Worm (Caenorhabditis elegans) whole organism, mixed stage, embryonic: ENCODE data around the gene gei-1.

Experiments
- M03D4.4 ChIP-seq: sonication (generic microtip); optimal IDR thresholded peaks from 2 replicates; lab custom pipeline; 2017; ENCODE audit warnings: mild to moderate bottlenecking, missing genetic modification characterization, missing compliant biosample characterization
- bed-3 ChIP-seq: fragments of 200-800 bp; sonication (Bioruptor generic); optimal IDR thresholded peaks from 3 replicates; lab custom pipeline; 2018; ENCODE audit warnings: mild to moderate bottlenecking, missing genetic modification characterization, moderate library complexity, missing compliant biosample characterization
- ceh-39 ChIP-seq: fragments of 150-350 bp; optimal IDR thresholded peaks from 2 replicates; lab custom pipeline; 2014; ENCODE audit warnings: missing biosample characterization, missing genetic modification characterization
- ceh-43 ChIP-seq: fragments of 200-800 bp; sonication (Bioruptor generic); optimal IDR thresholded peaks from 2 replicates; lab custom pipeline; 2018; ENCODE audit warnings: mild to moderate bottlenecking, missing genetic modification characterization, moderate library complexity, missing compliant biosample characterization
- ceh-83 ChIP-seq: fragments of 200-800 bp; sonication (Bioruptor generic); optimal IDR thresholded peaks from 2 replicates; lab custom pipeline; 2018; ENCODE audit warnings: mild to moderate bottlenecking, missing genetic modification characterization, missing compliant biosample characterization
- ces-1 ChIP-seq: fragments of 150-350 bp; optimal IDR thresholded peaks from 2 replicates; lab custom pipeline; 2014; ENCODE audit warnings: missing biosample characterization, missing genetic modification reagents, missing genetic modification characterization
- cnd-1 ChIP-seq: fragments of 200-800 bp; sonication (Bioruptor generic); optimal IDR thresholded peaks from 2 replicates; lab custom pipeline; 2018; ENCODE audit warnings: mild to moderate bottlenecking, missing genetic modification characterization, missing compliant biosample characterization
- drap-1 ChIP-seq: fragments of 200-800 bp; sonication (Bioruptor generic); optimal IDR thresholded peaks from 3 replicates; lab custom pipeline; 2018; ENCODE audit warnings: mild to moderate bottlenecking, missing genetic modification characterization, missing compliant biosample characterization
- elt-1 ChIP-seq: sonication (generic microtip); optimal IDR thresholded peaks from 2 replicates; lab custom pipeline; 2017; ENCODE audit warnings: missing genetic modification characterization, mild to moderate bottlenecking, missing compliant biosample characterization, antibody characterized with exemption, moderate library complexity, borderline replicate concordance; ENCODE audit not compliant: insufficient read depth
- elt-3 ChIP-seq: fragments of 150-350 bp; optimal IDR thresholded peaks from 2 replicates; lab custom pipeline; 2014; ENCODE audit warnings: missing biosample characterization, missing genetic modification characterization
- ham-2 ChIP-seq: fragments of 200-800 bp; sonication (Bioruptor generic); optimal IDR thresholded peaks from 2 replicates; lab custom pipeline; 2018; ENCODE audit warnings: mild to moderate bottlenecking, missing genetic modification characterization, missing compliant biosample characterization
- hlh-1 ChIP-seq: fragments of 150-350 bp; optimal IDR thresholded peaks from 2 replicates; lab custom pipeline; 2014; ENCODE audit warnings: missing biosample characterization, missing genetic modification reagents, missing genetic modification characterization
- lin-13 ChIP-seq: fragments of 150-350 bp; optimal IDR thresholded peaks from 2 replicates; lab custom pipeline; 2014; ENCODE audit warnings: missing biosample characterization, missing genetic modification characterization
- lin-32 ChIP-seq: fragments of 200-800 bp; sonication (Bioruptor generic); optimal IDR thresholded peaks from 2 replicates; lab custom pipeline; 2018; ENCODE audit warnings: mild to moderate bottlenecking, missing genetic modification characterization, missing compliant biosample characterization
- lsy-2 ChIP-seq: fragments of 150-350 bp; optimal IDR thresholded peaks from 2 replicates; lab custom pipeline; 2014; ENCODE audit warnings: missing biosample characterization, missing genetic modification characterization
- mab-5 ChIP-seq: fragments of 150-350 bp; optimal IDR thresholded peaks from 2 replicates; lab custom pipeline; 2014; ENCODE audit warnings: missing biosample characterization, missing genetic modification characterization
- mep-1 ChIP-seq: fragments of 150-350 bp; optimal IDR thresholded peaks from 2 replicates; lab custom pipeline; 2017; ENCODE audit warnings: missing biosample characterization, missing genetic modification reagents, missing genetic modification characterization, inconsistent platforms
- mls-2 ChIP-seq: sonication (generic microtip); optimal IDR thresholded peaks from 2 replicates; lab custom pipeline; 2016; ENCODE audit warnings: mild to moderate bottlenecking, missing genetic modification characterization, moderate library complexity, missing compliant biosample characterization
- nhr-12 ChIP-seq: fragments of 150-350 bp; optimal IDR thresholded peaks from 2 replicates; lab custom pipeline; 2014; ENCODE audit warnings: missing biosample characterization, missing genetic modification characterization
- nhr-2 ChIP-seq: fragments of 150-350 bp; optimal IDR thresholded peaks from 2 replicates; lab custom pipeline; 2014; ENCODE audit warnings: missing biosample characterization, missing genetic modification characterization
- nhr-237 ChIP-seq: fragments of 150-350 bp; optimal IDR thresholded peaks from 2 replicates; lab custom pipeline; 2014; ENCODE audit warnings: missing biosample characterization, missing genetic modification characterization
- nhr-28 ChIP-seq: fragments of 150-350 bp; optimal IDR thresholded peaks from 2 replicates; lab custom pipeline; 2014; ENCODE audit warnings: missing biosample characterization, missing genetic modification characterization
- pha-4 ChIP-seq: fragments of 150-350 bp; optimal IDR thresholded peaks from 2 replicates; lab custom pipeline; 2018; ENCODE audit warnings: missing biosample characterization, missing genetic modification reagents, missing genetic modification characterization
- sem-2 ChIP-seq: fragments of 200-800 bp; sonication (Bioruptor generic); optimal IDR thresholded peaks from 2 replicates; lab custom pipeline; 2018; ENCODE audit warnings: mild to moderate bottlenecking, missing genetic modification characterization, missing compliant biosample characterization
- snpc-4 ChIP-seq: fragments of 150-350 bp; optimal IDR thresholded peaks from 2 replicates; lab custom pipeline; 2014; ENCODE audit warnings: missing biosample characterization, missing genetic modification characterization
- sptf-1 ChIP-seq: sonication (generic microtip); optimal IDR thresholded peaks from 2 replicates; lab custom pipeline; 2017; ENCODE audit warnings: mild to moderate bottlenecking, missing genetic modification characterization, moderate library complexity, missing compliant biosample characterization
- tbx-8 ChIP-seq: fragments of 200-800 bp; sonication (Bioruptor generic); optimal IDR thresholded peaks from 2 replicates; lab custom pipeline; 2018; ENCODE audit warnings: mild to moderate bottlenecking, missing genetic modification characterization, moderate library complexity, missing compliant biosample characterization
- unc-120 ChIP-seq: sonication (generic microtip); optimal IDR thresholded peaks from 2 replicates; lab custom pipeline; 2017; ENCODE audit warnings: missing genetic modification characterization, missing compliant biosample characterization; ENCODE audit not compliant: poor library complexity, severe bottlenecking
- unc-39 ChIP-seq: fragments of 150-350 bp; optimal IDR thresholded peaks from 2 replicates; lab custom pipeline; 2014; ENCODE audit warnings: missing biosample characterization, missing genetic modification characterization
- unc-62 ChIP-seq: fragments of 150-350 bp; optimal IDR thresholded peaks from 2 replicates; lab custom pipeline; 2014; ENCODE audit warnings: missing biosample characterization, missing genetic modification reagents, missing genetic modification characterization
- ztf-11 ChIP-seq: fragments of 150-350 bp; optimal IDR thresholded peaks from 2 replicates; lab custom pipeline; 2014; ENCODE audit warnings: missing biosample characterization, missing genetic modification characterization

The gei-1 gene

DNA sequence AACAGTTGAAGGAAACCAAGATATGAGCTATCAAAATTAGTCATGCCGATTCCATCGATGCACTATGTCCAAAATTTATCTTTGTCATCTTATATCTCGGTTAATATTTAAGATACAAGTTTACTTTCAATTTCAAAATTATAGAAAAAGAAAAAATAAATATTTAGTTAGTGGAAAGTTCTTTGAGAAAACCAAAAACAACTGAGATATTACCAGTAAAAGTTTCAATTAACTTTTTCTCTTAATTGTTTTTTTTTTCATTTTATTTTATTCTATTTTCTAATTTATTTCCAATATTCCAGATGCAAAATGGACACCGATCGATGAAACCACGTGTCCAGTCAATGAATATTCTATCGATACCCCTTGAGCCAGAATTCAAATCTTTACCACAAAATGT is at the start of gene gei-1:
Gene gei-1, plus strand, starts transcription at position 301 of the 400 bp plus-strand sequence.
- TF ChIP-seq ceh-43: no peak
- no peak for TF ChIP-seq sem-2 (GFP tag; lab: Kevin White, UChicago)
- no peak for TF ChIP-seq mab-5 (tag; lab: Kevin White, UChicago)
- no peak for TF ChIP-seq mls-2
- no peak for TF ChIP-seq mep-1 (tag; lab: Kevin White, UChicago)
- TF ChIP-seq elt-1 (tag; lab: Kevin White, UChicago): no peak
- no peak for TF ChIP-seq ztf-11
- no peak for TF ChIP-seq sptf-1 (tag; lab: Kevin White, UChicago)

DNA sequence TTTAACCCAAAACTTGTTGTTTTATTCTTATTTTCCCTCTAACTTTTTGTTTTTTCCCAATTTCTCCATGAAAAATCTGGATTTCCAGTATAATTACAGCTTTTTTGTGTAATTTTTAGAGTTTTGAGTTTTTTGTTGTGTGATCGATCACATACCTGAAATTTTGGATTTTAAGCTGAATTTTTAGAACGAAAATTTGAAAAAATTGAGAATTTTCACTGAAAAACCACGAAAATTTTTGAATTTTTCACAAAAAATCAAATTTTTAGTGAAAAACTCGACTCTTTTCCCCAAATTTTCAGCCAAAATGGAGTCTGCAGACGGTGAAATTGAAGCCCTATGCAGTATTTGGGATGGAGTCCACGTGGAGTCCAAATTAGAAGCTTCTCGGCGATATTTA is 47.5 kb upstream of the gei-1 start, which contains the start of gene Y53G8AR.5:
Gene Y53G8AR.5, plus strand, starts transcription at position 301 of the 400 bp plus-strand sequence.
- TF ChIP-seq bed-3 (no peak), drap-1 (GFP tag; lab: Kevin White, UChicago) (no peak), nhr-28 (tag; lab: Kevin White, UChicago) (no peak), M03D4.4 (tag; lab: Kevin White, UChicago) (no peak), ceh-83 (GFP tag; lab: Kevin White, UChicago) (no peak), unc-62 (GFP tag; lab: Kevin White, UChicago) (no peak), ztf-11 (no peak), mls-2 (no peak), unc-39 (tag; lab: Kevin White, UChicago) (no peak), mab-5 (tag; lab: Kevin White, UChicago) (no peak), lin-13 (tag; lab: Kevin White, UChicago) (no peak), hlh-1 (tag; lab: Kevin White, UChicago) (no peak), nhr-12 (tag; lab: Kevin White, UChicago) (no peak), nhr-237 (tag; lab: Kevin White, UChicago) (no peak), ham-2 (no peak), cnd-1 (tag; lab: Kevin White, UChicago) (no peak), sem-2 (GFP tag; lab: Kevin White, UChicago) (no peak), elt-1 (tag; lab: Kevin White, UChicago) (no peak), sptf-1 (tag; lab: Kevin White, UChicago) (no peak)

DNA sequence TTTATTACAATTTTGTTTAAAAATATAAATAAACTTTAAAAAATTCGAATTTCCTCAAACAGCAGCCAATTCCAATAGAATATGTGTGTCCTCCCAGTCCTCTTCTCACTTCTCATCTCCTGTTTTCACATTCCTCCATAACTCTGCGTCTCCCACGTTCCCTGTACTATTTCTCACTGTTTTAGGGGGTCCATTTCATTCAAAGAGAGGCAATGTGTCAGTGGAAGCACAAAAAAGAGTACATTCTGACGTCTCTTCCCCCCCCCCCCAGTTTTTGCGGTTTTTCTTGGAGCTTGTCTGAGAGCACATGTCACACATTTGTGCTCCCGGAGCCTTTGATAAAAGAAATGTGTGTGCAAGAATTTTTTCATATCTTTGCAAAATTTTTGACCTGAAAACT is 40.1 kb upstream of the gei-1 start:
- TF ChIP-seq unc-120 (tag; lab: Kevin White, UChicago) (peak; percentile 56), mep-1 (tag; lab: Kevin White, UChicago) (no peak), tbx-8 (GFP tag; lab: Kevin White, UChicago) (peak; percentile 22), ham-2 (no peak), ceh-43 (no peak), sptf-1 (tag; lab: Kevin White, UChicago) (no peak), unc-62 (GFP tag; lab: Kevin White, UChicago) (peak; percentile 45)

DNA sequence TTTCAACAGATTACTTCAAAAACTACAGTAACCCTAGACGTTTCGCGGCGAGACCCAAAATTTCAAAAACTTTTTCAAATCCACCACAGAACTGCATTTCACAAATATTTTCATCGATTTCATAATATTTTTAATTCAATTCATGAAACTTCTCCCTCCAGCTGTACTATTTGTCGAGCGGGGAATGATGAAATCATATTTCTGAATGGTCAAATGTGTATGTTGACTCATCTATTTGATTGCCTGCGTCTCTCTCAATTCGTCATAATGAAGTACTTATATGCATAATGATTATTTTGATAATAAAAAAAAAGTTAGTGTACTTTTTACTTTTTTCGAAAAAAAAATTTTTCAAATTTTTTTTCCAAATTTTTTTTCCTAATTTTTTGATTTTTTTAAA is 38.4 kb upstream of the gei-1 start:
- TF ChIP-seq sptf-1 (tag; lab: Kevin White, UChicago): no peak
- TF ChIP-seq lsy-2 (tag; lab: Kevin White, UChicago): no peak
- TF ChIP-seq unc-120 (tag; lab: Kevin White, UChicago): no peak
- TF ChIP-seq snpc-4 (tag; lab: Kevin White, UChicago): no peak
- TF ChIP-seq ceh-43: no peak
- no peak for TF ChIP-seq nhr-28 (tag; lab: Kevin White, UChicago)
- no peak for TF ChIP-seq tbx-8 (GFP tag; lab: Kevin White, UChicago)
- no peak for TF ChIP-seq mep-1 (tag; lab: Kevin White, UChicago)
- no peak for TF ChIP-seq unc-62 (GFP tag; lab: Kevin White, UChicago)
- TF ChIP-seq ces-1 (GFP tag; lab: Kevin White, UChicago): no peak
- no peak for TF ChIP-seq lin-32 (GFP tag; lab: Kevin White, UChicago)
- TF ChIP-seq elt-1 (tag; lab: Kevin White, UChicago): no peak
- TF ChIP-seq elt-3: no peak
- TF ChIP-seq ceh-39 (tag; lab: Kevin White, UChicago): no peak
- TF ChIP-seq sem-2 (GFP tag; lab: Kevin White, UChicago): no peak

DNA sequence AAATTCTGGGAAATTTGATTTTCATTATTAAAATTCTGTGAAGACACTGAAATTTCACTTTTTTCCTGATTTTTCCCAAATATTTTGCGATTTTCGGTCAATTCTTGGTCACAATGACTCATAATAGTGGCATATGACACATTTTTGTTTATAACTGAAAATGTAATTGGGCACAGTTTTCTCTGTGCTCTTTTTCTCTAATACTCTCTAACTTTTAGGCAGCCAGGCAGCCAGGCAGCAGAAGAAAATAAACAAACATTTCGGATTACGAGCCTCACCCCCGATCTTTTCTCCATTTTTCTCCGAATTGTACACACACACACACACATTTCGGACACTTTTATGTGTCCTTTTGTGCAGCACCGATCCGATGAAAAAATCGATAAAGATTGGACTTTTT is 37.3 kb upstream of the gei-1 start:
- no peak for TF ChIP-seq snpc-4 (tag; lab: Kevin White, UChicago)
- TF ChIP-seq nhr-2 (tag; lab: Kevin White, UChicago): no peak
- TF ChIP-seq pha-4 (tag; lab: Kevin White, UChicago): peak; percentile 76
- TF ChIP-seq sem-2 (GFP tag; lab: Kevin White, UChicago): no peak
- TF ChIP-seq nhr-237 (tag; lab: Kevin White, UChicago): no peak
- TF ChIP-seq ceh-39 (tag; lab: Kevin White, UChicago): no peak
